Worm (Caenorhabditis elegans): ENCODE results near the gene C56E6.4.

Gene C56E6.4

DNA sequence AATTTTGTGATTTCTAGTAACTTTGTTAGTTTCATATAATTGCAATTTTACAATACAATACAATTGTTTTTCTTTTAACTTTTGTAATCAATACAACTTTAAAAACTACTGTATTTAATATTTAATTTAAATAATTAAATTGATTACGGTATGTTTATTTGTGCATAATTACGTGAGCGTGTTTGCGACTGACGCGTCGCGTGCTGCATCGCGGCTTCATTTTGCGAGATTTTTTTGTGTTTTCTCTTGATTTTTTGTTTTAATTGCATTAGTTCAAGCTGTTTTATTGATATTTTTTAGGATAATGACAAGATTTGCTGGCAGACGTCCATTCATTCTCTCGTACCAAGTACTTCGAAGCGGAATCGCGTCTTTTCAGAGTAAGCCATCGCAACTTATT lies 51.9 kb downstream of the C56E6.4 start, which contains the start of gene T28D9.4:
Gene T28D9.4, plus strand, starts transcription at position 301 of the 400 bp plus-strand sequence.
- no peak for TF ChIP-seq dao-5 (tag; optimal IDR thresholded peaks at IDR 0.05)
- TF ChIP-seq him-1 (tag; optimal IDR thresholded peaks at IDR 0.05): no peak
- TF ChIP-seq W03F9.2 (tag; optimal IDR thresholded peaks at IDR 0.05): no peak
